Fruit fly (Drosophila melanogaster) whole organism, wandering third instar larva: Measurements from ENCODE around the gene CG44385.

Source experiments
- Abd-B ChIP-seq: fragments of >200 bp; optimal IDR thresholded peaks from 2 replicates; lab custom pipeline; 2017; ENCODE audit warnings: missing biosample characterization, missing genetic modification characterization
- CG32264 ChIP-seq: fragments of 200-800 bp; sonication (Bioruptor generic); optimal IDR thresholded peaks from 2 replicates; lab custom pipeline; 2016; ENCODE audit warnings: missing biosample characterization, missing genetic modification characterization
- CG9705 ChIP-seq: fragments of 200-800 bp; sonication (Bioruptor generic); optimal IDR thresholded peaks from 2 replicates; lab custom pipeline; 2018; ENCODE audit warnings: missing biosample characterization, mild to moderate bottlenecking, missing genetic modification characterization
- CrebA ChIP-seq: fragments of 200-800 bp; sonication (Bioruptor generic); optimal IDR thresholded peaks from 2 replicates; lab custom pipeline; 2016; ENCODE audit warnings: missing biosample characterization, mild to moderate bottlenecking, missing genetic modification characterization, borderline replicate concordance
- Dfd ChIP-seq: fragments of >200 bp; optimal IDR thresholded peaks from 2 replicates; lab custom pipeline; 2017; ENCODE audit warnings: missing biosample characterization, missing genetic modification characterization
- Dif ChIP-seq: fragments of 200-275, 200-300 bp; sonication (Bioruptor generic); optimal IDR thresholded peaks from 2 replicates; lab custom pipeline; 2018; ENCODE audit warnings: missing biosample characterization, missing genetic modification characterization; ENCODE audit not compliant: partially characterized antibody
- GATAd ChIP-seq: sonication (Bioruptor generic); optimal IDR thresholded peaks from 2 replicates; lab custom pipeline; 2016; ENCODE audit warnings: missing biosample characterization, missing genetic modification characterization
- HLH106 ChIP-seq: fragments of 200-800 bp; optimal IDR thresholded peaks from 3 replicates; lab custom pipeline; 2019; ENCODE audit warnings: missing biosample characterization, mild to moderate bottlenecking, missing genetic modification characterization, moderate library complexity
- Hnf4 ChIP-seq: fragments of 200-800 bp; sonication (Bioruptor generic); optimal IDR thresholded peaks from 2 replicates; lab custom pipeline; 2016; ENCODE audit warnings: missing biosample characterization, mild to moderate bottlenecking, missing genetic modification characterization
- Hr78 ChIP-seq: fragments of >200 bp; optimal IDR thresholded peaks from 2 replicates; lab custom pipeline; 2017; ENCODE audit warnings: missing biosample characterization, missing genetic modification characterization
- Hr83 ChIP-seq: fragments of 200-300 bp; sonication (Bioruptor generic); optimal IDR thresholded peaks from 2 replicates; lab custom pipeline; 2016; ENCODE audit warnings: missing biosample characterization, mild to moderate bottlenecking, missing genetic modification characterization, moderate library complexity; ENCODE audit not compliant: poor library complexity, severe bottlenecking
- Jra ChIP-seq: sonication (Bioruptor generic); optimal IDR thresholded peaks from 2 replicates; lab custom pipeline; 2016; ENCODE audit warnings: missing biosample characterization, missing genetic modification characterization
- Mio ChIP-seq: sonication (Bioruptor generic); optimal IDR thresholded peaks from 2 replicates; lab custom pipeline; 2016; ENCODE audit warnings: missing biosample characterization, missing genetic modification characterization
- Myc ChIP-seq: fragments of >200 bp; optimal IDR thresholded peaks from 2 replicates; lab custom pipeline; 2017
- N ChIP-seq: fragments of >200 bp; optimal IDR thresholded peaks from 2 replicates; lab custom pipeline; 2018; ENCODE audit warnings: missing biosample characterization, missing external identifiers, missing genetic modification characterization
- OdsH ChIP-seq: fragments of 200-800 bp; sonication (Bioruptor generic); optimal IDR thresholded peaks from 2 replicates; lab custom pipeline; 2016; ENCODE audit warnings: missing biosample characterization, mild to moderate bottlenecking, missing genetic modification characterization
- Rel ChIP-seq, 2 experiments: fragments of 200-800 bp; sonication (Bioruptor generic) in 1 of 2; optimal IDR thresholded peaks; 2 replicates in 1 of 2; 3 replicates in 1 of 2; lab custom pipeline; 2016 to 2019; ENCODE audit warnings: mild to moderate bottlenecking in 2 of 2, missing biosample characterization in 2 of 2, missing genetic modification characterization in 2 of 2, moderate library complexity in 1 of 2
- Sp1 ChIP-seq: fragments of 200-800 bp; sonication (Bioruptor generic); optimal IDR thresholded peaks from 3 replicates; lab custom pipeline; 2019; ENCODE audit warnings: missing biosample characterization, mild to moderate bottlenecking, missing genetic modification characterization, moderate library complexity
- br ChIP-seq: fragments of 200-800 bp; sonication (Bioruptor generic); optimal IDR thresholded peaks from 2 replicates; lab custom pipeline; 2016; ENCODE audit warnings: missing biosample characterization, missing genetic modification characterization
- brk ChIP-seq: fragments of 200-800 bp; sonication (Bioruptor generic); optimal IDR thresholded peaks from 2 replicates; lab custom pipeline; 2016; ENCODE audit warnings: missing biosample characterization, mild to moderate bottlenecking, missing genetic modification characterization
- dl ChIP-seq, 2 experiments: fragments of 175-275, 200-275 bp in 1 of 2; fragments of 200-275 bp in 1 of 2; sonication (Bioruptor generic); optimal IDR thresholded peaks; lab custom pipeline; 2018; ENCODE audit warnings: mild to moderate bottlenecking in 2 of 2, missing biosample characterization in 2 of 2, missing genetic modification characterization in 2 of 2, moderate library complexity in 2 of 2; ENCODE audit not compliant: partially characterized antibody in 2 of 2, insufficient read depth in 1 of 2
- dmrt93B ChIP-seq: fragments of 200-800 bp; sonication (Bioruptor generic); optimal IDR thresholded peaks from 2 replicates; lab custom pipeline; 2018; ENCODE audit warnings: missing biosample characterization, mild to moderate bottlenecking, missing genetic modification characterization
- dsf ChIP-seq: sonication (Bioruptor generic); optimal IDR thresholded peaks from 2 replicates; lab custom pipeline; 2016; ENCODE audit warnings: missing biosample characterization, missing genetic modification characterization, borderline replicate concordance
- ey ChIP-seq: fragments of 200-800 bp; sonication (Bioruptor generic); optimal IDR thresholded peaks from 2 replicates; lab custom pipeline; 2016; ENCODE audit warnings: missing biosample characterization, missing genetic modification characterization
- foxo ChIP-seq, 2 experiments: fragments of 200-800 bp; sonication (Bioruptor generic); optimal IDR thresholded peaks; 2 replicates in 1 of 2; 3 replicates in 1 of 2; lab custom pipeline; 2016 to 2017; ENCODE audit warnings: missing biosample characterization in 2 of 2, missing genetic modification characterization in 2 of 2
- fru ChIP-seq: fragments of 200-800 bp; sonication (Bioruptor generic); optimal IDR thresholded peaks from 3 replicates; lab custom pipeline; 2016; ENCODE audit warnings: missing biosample characterization, mild to moderate bottlenecking, missing genetic modification characterization
- h ChIP-seq: fragments of 200-800 bp; sonication (Bioruptor generic); optimal IDR thresholded peaks from 3 replicates; lab custom pipeline; 2016; ENCODE audit warnings: missing biosample characterization, mild to moderate bottlenecking, missing genetic modification characterization
- jim ChIP-seq: fragments of 175-275, 200-325 bp; sonication (Bioruptor generic); optimal IDR thresholded peaks from 2 replicates; lab custom pipeline; 2016; ENCODE audit warnings: missing biosample characterization, mild to moderate bottlenecking, missing genetic modification characterization
- pan ChIP-seq: fragments of >200 bp; optimal IDR thresholded peaks from 2 replicates; lab custom pipeline; 2017
- psq ChIP-seq: fragments of 200-800 bp; sonication (Bioruptor generic); optimal IDR thresholded peaks from 3 replicates; lab custom pipeline; 2017; ENCODE audit warnings: missing biosample characterization, mild to moderate bottlenecking, missing genetic modification characterization, moderate library complexity
- rgr ChIP-seq: fragments of 200-800 bp; sonication (Bioruptor generic); optimal IDR thresholded peaks from 3 replicates; lab custom pipeline; 2016; ENCODE audit warnings: missing biosample characterization, mild to moderate bottlenecking, missing genetic modification characterization
- sage ChIP-seq: fragments of 200-800 bp; sonication (Bioruptor generic); optimal IDR thresholded peaks from 2 replicates; lab custom pipeline; 2016; ENCODE audit warnings: missing biosample characterization, mild to moderate bottlenecking, missing genetic modification characterization
- sv ChIP-seq: fragments of 200-800 bp; sonication (Bioruptor generic); optimal IDR thresholded peaks from 3 replicates; lab custom pipeline; 2016; ENCODE audit warnings: missing biosample characterization, missing genetic modification characterization
- tai ChIP-seq: sonication (Bioruptor generic); optimal IDR thresholded peaks from 2 replicates; lab custom pipeline; 2016; ENCODE audit warnings: missing biosample characterization, missing genetic modification characterization
- usp ChIP-seq: fragments of >200 bp; optimal IDR thresholded peaks from 2 replicates; lab custom pipeline; 2017; ENCODE audit warnings: missing biosample characterization, missing genetic modification characterization
- woc ChIP-seq: sonication (Bioruptor generic); optimal IDR thresholded peaks from 2 replicates; lab custom pipeline; 2016; ENCODE audit warnings: missing biosample characterization, mild to moderate bottlenecking, missing genetic modification characterization

Gene CG44385

DNA sequence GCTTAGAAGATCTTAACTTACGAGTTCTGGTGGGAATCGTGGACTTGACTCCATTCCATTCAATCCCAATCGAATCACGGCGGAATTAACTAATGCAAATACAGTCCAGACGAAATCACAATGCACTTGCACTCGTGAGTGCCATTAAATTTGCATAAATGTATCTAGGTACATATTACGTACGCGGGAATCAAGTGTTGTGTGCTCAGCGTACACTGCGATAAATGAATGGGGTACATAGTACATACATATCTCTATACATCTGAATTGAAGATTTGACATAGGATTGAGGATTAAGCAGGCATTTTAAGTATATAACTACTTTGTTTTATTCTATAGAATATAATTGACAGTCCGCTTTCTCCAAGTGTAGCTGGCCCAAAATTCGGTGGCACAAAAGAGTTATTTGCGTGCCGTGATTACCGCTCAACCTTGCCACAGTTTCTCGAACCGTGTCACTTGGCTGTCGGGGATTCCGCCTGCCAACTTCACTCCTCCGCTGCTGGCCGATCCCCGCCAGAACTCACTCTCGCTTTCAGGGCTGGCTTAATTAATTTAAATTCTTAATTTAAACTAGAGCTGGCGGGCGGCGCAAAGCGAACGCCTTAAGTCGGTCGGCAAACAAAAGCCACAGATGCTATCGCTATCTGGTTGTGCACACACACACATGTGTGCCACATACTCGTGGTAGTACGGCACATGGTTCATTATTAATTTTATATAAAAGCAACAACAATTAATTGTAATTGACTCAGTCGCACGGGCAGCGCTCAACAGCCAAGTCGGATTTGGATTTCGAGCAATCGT is 9.8 kb upstream of the CG44385 start, which contains the start of the genes CG15199 and CG15202:
Gene CG15199, minus strand, starts transcription at position 51 of the 807 bp plus-strand sequence.
Gene CG15202, plus strand, starts transcription at position 757 of the 807 bp plus-strand sequence.
- no peak for TF ChIP-seq br (GFP tag; lab: Kevin White, UChicago)
- no peak for TF ChIP-seq Dif
- TF ChIP-seq Hnf4, result no peak

DNA sequence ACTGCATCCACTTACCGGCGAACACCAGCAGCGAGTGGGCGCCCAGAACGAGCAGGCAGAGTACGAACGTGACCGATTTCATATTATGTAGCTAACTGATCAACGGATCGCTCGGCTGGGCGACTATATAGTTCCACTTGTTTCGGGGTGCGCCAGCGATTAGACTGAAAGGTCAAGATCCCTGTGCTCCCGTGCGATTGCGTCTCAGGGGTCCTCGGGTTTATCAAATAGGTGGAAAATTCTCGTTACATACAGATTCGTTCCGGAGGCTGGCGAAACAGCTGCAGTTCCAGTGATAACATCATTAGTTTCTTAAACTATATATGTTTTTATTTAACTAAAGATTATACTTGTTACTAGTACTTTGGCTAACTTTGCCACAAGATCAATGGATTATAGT is 8.0 kb upstream of the CG44385 start, which contains the start of gene ssp7:
Gene ssp7, minus strand, starts transcription at position 101 of the 400 bp plus-strand sequence.
- TF ChIP-seq Sp1 (GFP tag; lab: Kevin White, UChicago), result no peak
- TF ChIP-seq woc (GFP tag; lab: Kevin White, UChicago), result no peak

DNA sequence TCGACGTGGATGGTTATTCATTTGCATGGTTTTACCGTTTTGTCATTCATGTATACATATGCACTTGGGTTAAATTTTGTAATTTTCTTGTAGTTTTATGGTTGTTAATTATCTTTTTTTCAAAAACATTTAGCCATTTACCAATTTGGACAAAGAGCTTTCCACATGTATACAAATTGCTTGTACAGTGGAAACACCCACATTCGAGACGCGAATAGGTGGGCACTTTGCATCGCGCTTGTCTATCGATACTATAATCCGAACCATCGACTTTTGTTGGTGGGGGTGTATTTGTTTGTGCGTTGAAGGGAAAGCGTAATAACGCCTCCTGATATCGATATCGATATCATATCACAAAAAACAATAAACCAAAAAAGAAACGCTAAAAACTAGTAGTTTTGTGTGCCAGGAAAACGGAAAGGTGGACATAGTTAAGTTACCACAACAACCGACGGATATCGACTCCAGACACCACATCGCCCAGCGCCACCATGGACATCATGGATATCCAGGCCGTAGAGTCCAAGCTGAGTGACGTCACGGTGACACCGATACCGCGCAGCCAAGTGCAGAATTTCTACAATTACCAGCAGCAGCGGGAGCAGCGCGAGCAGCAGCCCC is 5.5 kb upstream of the CG44385 start, which contains the start of gene CDK2AP1:
Gene CDK2AP1, plus strand, starts transcription at position 294 of the 621 bp plus-strand sequence.
- no peak for TF ChIP-seq dmrt93B (GFP tag; lab: Kevin White, UChicago)
- TF ChIP-seq ey (GFP tag; lab: Kevin White, UChicago), result no peak
- TF ChIP-seq N (GFP tag; lab: Kevin White, UChicago), result peak; percentile 82
- no peak for TF ChIP-seq Rel (GFP tag; optimal IDR thresholded peaks at IDR 0.05; lab: Kevin White, UChicago)
- peak; percentile 15 for TF ChIP-seq Rel (tag; optimal IDR thresholded peaks at IDR 0.05; lab: Kevin White, UChicago)
- peak; percentile 53 for TF ChIP-seq woc (GFP tag; lab: Kevin White, UChicago)
- TF ChIP-seq Hr78 (GFP tag; lab: Kevin White, UChicago), result peak; percentile 75
- TF ChIP-seq h, result peak; percentile 5
- peak; percentile 25 for TF ChIP-seq HLH106 (tag; lab: Kevin White, UChicago)
- TF ChIP-seq, all 38 proteins: peak for 6

DNA sequence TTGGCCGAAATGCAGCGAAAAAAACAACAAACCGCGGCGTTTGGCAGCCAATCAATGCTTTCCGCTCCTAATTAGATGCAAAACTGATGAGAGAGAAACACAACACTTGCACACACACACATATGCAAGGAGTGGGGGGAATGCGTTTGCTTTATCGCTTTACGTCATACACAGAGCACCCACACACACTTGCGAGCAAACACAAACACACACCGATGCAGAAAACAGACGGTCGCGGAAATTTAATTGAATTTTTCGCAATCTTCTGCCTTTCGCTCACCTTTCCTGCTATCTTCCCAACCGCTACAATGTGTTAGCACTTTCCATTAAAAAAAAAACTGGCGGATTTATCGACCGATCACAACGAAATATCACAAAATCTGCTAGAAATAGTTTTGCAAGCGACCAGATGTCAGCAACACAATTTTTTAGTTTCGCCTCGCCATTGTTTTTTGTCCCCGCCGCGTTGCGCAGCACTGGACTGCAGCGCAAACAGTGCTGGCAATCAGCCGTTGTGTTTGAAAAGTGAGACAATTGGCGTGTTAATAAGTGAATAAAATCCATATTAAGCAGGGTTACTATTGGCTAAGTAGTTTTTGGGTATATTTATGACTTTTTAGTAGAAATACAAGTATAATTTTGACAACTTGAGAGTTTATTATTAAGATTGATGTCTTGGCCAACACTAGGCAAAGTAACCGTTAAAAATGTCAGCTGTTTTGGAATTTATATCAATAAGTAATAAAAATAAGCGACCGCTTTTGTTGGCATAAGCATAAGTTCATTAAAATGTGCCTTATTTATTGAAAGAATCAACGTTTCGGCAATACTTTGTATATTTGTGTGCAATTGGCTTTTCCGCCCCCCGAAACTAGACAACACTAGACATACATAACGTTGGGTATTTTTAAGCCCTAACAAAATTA is 4.6 kb upstream of the CG44385 start, which contains the start of gene Klp10A:
Gene Klp10A, minus strand, starts transcription at position 532 of the 926 bp plus-strand sequence.
- TF ChIP-seq N (GFP tag; lab: Kevin White, UChicago), result peak; percentile 28
- TF ChIP-seq brk (GFP tag; lab: Kevin White, UChicago), result no peak
- TF ChIP-seq jim, result no peak
- no peak for TF ChIP-seq pan (lab: Kevin White, UChicago)
- TF ChIP-seq woc (GFP tag; lab: Kevin White, UChicago), result no peak
- no peak for TF ChIP-seq usp (GFP tag; lab: Kevin White, UChicago)
- TF ChIP-seq Rel (GFP tag; optimal IDR thresholded peaks at IDR 0.05; lab: Kevin White, UChicago), result no peak
- peak; percentile 22 for TF ChIP-seq Rel (tag; optimal IDR thresholded peaks at IDR 0.05; lab: Kevin White, UChicago)
- no peak for TF ChIP-seq Dif
- no peak for TF ChIP-seq OdsH
- peak; percentile 36 for TF ChIP-seq fru (GFP tag; lab: Kevin White, UChicago)
- TF ChIP-seq tai (GFP tag; lab: Kevin White, UChicago), result no peak
- no peak for TF ChIP-seq Mio (GFP tag; lab: Kevin White, UChicago)
- peak; percentile 21 for TF ChIP-seq br (GFP tag; lab: Kevin White, UChicago)
- TF ChIP-seq sv (GFP tag; lab: Kevin White, UChicago), result no peak
- TF ChIP-seq sage (GFP tag; lab: Kevin White, UChicago), result no peak
- no peak for TF ChIP-seq CG32264 (GFP tag; lab: Kevin White, UChicago)
- TF ChIP-seq Jra (GFP tag; lab: Kevin White, UChicago), result no peak
- TF ChIP-seq dl (GFP tag; optimal IDR thresholded peaks at IDR 0.05; lab: Kevin White, UChicago; ENCODE audit: insufficient read depth in 1 of 2, partially characterized antibody in 2 of 2), result no peak
- peak; percentile 25 for TF ChIP-seq Myc (lab: Kevin White, UChicago)
- TF ChIP-seq rgr (GFP tag; lab: Kevin White, UChicago), result peak; percentile 51
- no peak for TF ChIP-seq ey (GFP tag; lab: Kevin White, UChicago)
- no peak for TF ChIP-seq GATAd (GFP tag; lab: Kevin White, UChicago)
- no peak for TF ChIP-seq Hnf4
- TF ChIP-seq dsf, result no peak
- TF ChIP-seq h, result no peak
- TF ChIP-seq Hr78 (GFP tag; lab: Kevin White, UChicago), result no peak
- no peak for TF ChIP-seq Dfd (GFP tag; lab: Kevin White, UChicago)
- no peak for TF ChIP-seq CG9705
- TF ChIP-seq Abd-B, result no peak
- TF ChIP-seq dmrt93B (GFP tag; lab: Kevin White, UChicago), result no peak
- peak in 1 of 2 experiments; percentile 56 for TF ChIP-seq foxo (GFP tag; optimal IDR thresholded peaks at IDR 0.05; lab: Kevin White, UChicago)
- TF ChIP-seq psq (GFP tag; lab: Kevin White, UChicago), result no peak
- peak; percentile 38 for TF ChIP-seq HLH106 (tag; lab: Kevin White, UChicago)
- TF ChIP-seq Sp1 (GFP tag; lab: Kevin White, UChicago), result no peak
- no peak for TF ChIP-seq Hr83 (GFP tag; lab: Kevin White, UChicago)
- TF ChIP-seq CrebA (GFP tag; lab: Kevin White, UChicago), result no peak
